Worm (Caenorhabditis elegans): ENCODE results near the gene pals-37.

DNA sequence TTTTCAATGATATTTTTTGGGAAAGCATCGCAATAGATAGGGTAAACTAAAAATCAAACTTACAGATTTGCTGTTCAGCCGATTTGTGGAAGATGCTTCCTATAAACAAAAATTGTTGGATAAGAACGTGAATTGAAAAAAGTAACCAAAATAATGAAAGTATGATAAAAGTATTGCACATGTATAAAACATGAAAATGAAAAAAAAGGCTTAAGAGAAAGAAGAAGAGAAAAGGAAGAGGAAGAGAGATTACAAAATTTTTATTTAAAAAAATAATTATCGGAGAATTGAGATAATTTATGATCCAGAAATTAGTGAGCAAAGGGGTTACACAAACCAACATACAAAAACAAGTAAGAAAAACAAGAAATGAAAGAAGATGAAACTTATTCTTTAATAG, at the start of gene pals-37:
- TF ChIP-seq W03F9.2 (tag; optimal IDR thresholded peaks at IDR 0.05) (no peak), him-1 (tag; optimal IDR thresholded peaks at IDR 0.05) (no peak)

All from whole organism, L4/young adult.